Worm (Caenorhabditis elegans): ENCODE results near the gene F52D2.7.

- TF ChIP-seq elt-3 (tag; optimal IDR thresholded peaks at IDR 0.05) = no peak
- no peak for TF ChIP-seq nhr-237 (tag; optimal IDR thresholded peaks at IDR 0.05)
- TF ChIP-seq lsy-2 (tag; optimal IDR thresholded peaks at IDR 0.05) = no peak
- no peak for TF ChIP-seq mep-1 (tag; optimal IDR thresholded peaks at IDR 0.05)
- no peak for TF ChIP-seq M03D4.4 (tag; optimal IDR thresholded peaks at IDR 0.05)
- TF ChIP-seq unc-120 (tag; optimal IDR thresholded peaks at IDR 0.05; ENCODE audit: poor library complexity, severe bottlenecking) = no peak
- TF ChIP-seq hlh-1 (tag; optimal IDR thresholded peaks at IDR 0.05) = no peak
- TF ChIP-seq unc-39 (tag; optimal IDR thresholded peaks at IDR 0.05) = no peak
- TF ChIP-seq ces-1 (GFP tag; optimal IDR thresholded peaks at IDR 0.05) = no peak
- no peak for TF ChIP-seq pha-4 (tag; optimal IDR thresholded peaks at IDR 0.05)
- TF ChIP-seq blmp-1 (tag; optimal IDR thresholded peaks at IDR 0.05) = no peak
Observed at ce11 chrX:1974699-1975098, 12.3 kb downstream of the F52D2.7 start, which contains the start of gene F52D2.5.
